Fruit fly (Drosophila melanogaster) whole organism, embryonic: Measurements from ENCODE around the gene CG5056.
A peak's percentile ranks its signal among the peaks of the same experiment; 100 is the strongest.

Experiments used
- Asciz ChIP-seq: fragments of 200-800 bp; sonication (Bioruptor generic); optimal IDR thresholded peaks from 2 replicates; lab custom pipeline; 2017; ENCODE audit warnings: missing biosample characterization, mild to moderate bottlenecking, missing genetic modification characterization, missing genetic modification reagents
- CG10209 ChIP-seq: fragments of 200-800 bp; sonication (Bioruptor generic); optimal IDR thresholded peaks from 3 replicates; lab custom pipeline; 2017; ENCODE audit warnings: missing biosample characterization, mild to moderate bottlenecking, missing genetic modification characterization, missing genetic modification reagents
- CG10321 ChIP-seq: fragments of 200-800 bp; sonication (Bioruptor generic); IDR thresholded peaks from 2 replicates; pipeline ENCODE4 v1.3.6; 2022; ENCODE audit warnings: missing biosample characterization, missing genetic modification characterization
- CG10462 ChIP-seq: fragments of 200-800 bp; sonication (Bioruptor generic); optimal IDR thresholded peaks from 2 replicates; lab custom pipeline; 2016; ENCODE audit warnings: missing biosample characterization, missing genetic modification characterization
- CG10654 ChIP-seq: fragments of 200-800 bp; sonication (Bioruptor generic); optimal IDR thresholded peaks from 2 replicates; lab custom pipeline; 2016; ENCODE audit warnings: missing biosample characterization, missing genetic modification characterization
- CG11247 ChIP-seq: fragments of 200-800 bp; sonication (Bioruptor generic); IDR thresholded peaks from 2 replicates; pipeline ENCODE4 v1.3.6; 2022; ENCODE audit warnings: missing biosample characterization, missing genetic modification characterization
- CG13894 ChIP-seq: fragments of 200-800 bp; sonication (Bioruptor generic); optimal IDR thresholded peaks from 3 replicates; lab custom pipeline; 2018; ENCODE audit warnings: missing biosample characterization, mild to moderate bottlenecking, missing genetic modification characterization, moderate library complexity
- CG15601 ChIP-seq: fragments of 200-800 bp; sonication (Bioruptor generic); optimal IDR thresholded peaks from 3 replicates; lab custom pipeline; 2019; ENCODE audit warnings: missing biosample characterization, mild to moderate bottlenecking, missing genetic modification characterization, moderate library complexity
- CG17328 ChIP-seq: fragments of 200-800 bp; sonication (Bioruptor generic); IDR thresholded peaks from 2 replicates; pipeline ENCODE4 v1.3.6; 2022; ENCODE audit warnings: missing biosample characterization, missing genetic modification characterization
- CG17802 ChIP-seq: fragments of 200-800 bp; sonication (Bioruptor generic); optimal IDR thresholded peaks from 2 replicates; lab custom pipeline; 2018; ENCODE audit warnings: missing biosample characterization, mild to moderate bottlenecking, missing genetic modification characterization, moderate library complexity
- CG18619 ChIP-seq: fragments of 200-800 bp; sonication (Bioruptor generic); optimal IDR thresholded peaks from 3 replicates; lab custom pipeline; 2017; ENCODE audit warnings: missing biosample characterization, mild to moderate bottlenecking, missing genetic modification characterization
- CG2875 ChIP-seq: fragments of 200-800 bp; sonication (Bioruptor generic); optimal IDR thresholded peaks from 2 replicates; lab custom pipeline; 2017; ENCODE audit warnings: missing biosample characterization, mild to moderate bottlenecking, missing genetic modification characterization, missing genetic modification reagents
- CG32767 ChIP-seq: fragments of 200-800 bp; sonication (Bioruptor generic); IDR thresholded peaks from 2 replicates; pipeline ENCODE4 v1.3.6; 2022; ENCODE audit warnings: missing biosample characterization, missing genetic modification characterization
- CG3281 ChIP-seq: fragments of 200-800 bp; sonication (Bioruptor generic); optimal IDR thresholded peaks from 3 replicates; lab custom pipeline; 2017; ENCODE audit warnings: missing biosample characterization, mild to moderate bottlenecking, missing genetic modification characterization
- CG3407 ChIP-seq: fragments of 200-800 bp; sonication (Bioruptor generic); optimal IDR thresholded peaks from 2 replicates; lab custom pipeline; 2018; ENCODE audit warnings: missing biosample characterization, mild to moderate bottlenecking, missing genetic modification characterization
- CG3995 ChIP-seq: fragments of 200-800 bp; sonication (Bioruptor generic); optimal IDR thresholded peaks from 3 replicates; lab custom pipeline; 2016; ENCODE audit warnings: missing biosample characterization, missing genetic modification characterization
- CG4820 ChIP-seq: fragments of 200-800 bp; sonication (Bioruptor generic); optimal IDR thresholded peaks from 3 replicates; lab custom pipeline; 2016; ENCODE audit warnings: missing biosample characterization, missing genetic modification characterization
- CG4854 ChIP-seq: fragments of 200-800 bp; sonication (Bioruptor generic); optimal IDR thresholded peaks from 2 replicates; lab custom pipeline; 2016; ENCODE audit warnings: missing biosample characterization, missing genetic modification characterization, inconsistent platforms
- CG5953 ChIP-seq: fragments of 200-800 bp; sonication (Bioruptor generic); IDR thresholded peaks from 2 replicates; pipeline ENCODE4 v1.3.6; 2022; ENCODE audit warnings: missing biosample characterization, missing genetic modification characterization
- CG7357 ChIP-seq: fragments of 200-800 bp; sonication (Bioruptor generic); IDR thresholded peaks from 3 replicates; pipeline ENCODE4 v1.3.6; 2022; ENCODE audit warnings: missing biosample characterization, missing genetic modification characterization
- CG7745 ChIP-seq: fragments of 200-800 bp; sonication (Bioruptor generic); optimal IDR thresholded peaks from 2 replicates; lab custom pipeline; 2018; ENCODE audit warnings: missing biosample characterization, mild to moderate bottlenecking, missing genetic modification characterization, moderate library complexity
- CG7928 ChIP-seq: fragments of 200-800 bp; sonication (Bioruptor generic); optimal IDR thresholded peaks from 2 replicates; lab custom pipeline; 2017; ENCODE audit warnings: missing biosample characterization, mild to moderate bottlenecking, missing genetic modification characterization
- CG8089 ChIP-seq: fragments of 200-800 bp; sonication (Bioruptor generic); optimal IDR thresholded peaks from 3 replicates; lab custom pipeline; 2016; ENCODE audit warnings: missing biosample characterization, missing genetic modification characterization
- CoRest ChIP-seq: fragments of 200-800 bp; sonication (Bioruptor generic); optimal IDR thresholded peaks from 3 replicates; lab custom pipeline; 2018; ENCODE audit warnings: missing biosample characterization, mild to moderate bottlenecking, missing genetic modification characterization, moderate library complexity
- Deaf1 ChIP-seq: fragments of 200-800 bp; optimal IDR thresholded peaks from 3 replicates; lab custom pipeline; 2019; ENCODE audit warnings: missing biosample characterization, mild to moderate bottlenecking, missing genetic modification characterization, moderate library complexity
- Dek ChIP-seq: fragments of 200-800 bp; sonication (Bioruptor generic); optimal IDR thresholded peaks from 3 replicates; lab custom pipeline; 2019; ENCODE audit warnings: missing biosample characterization, mild to moderate bottlenecking, missing genetic modification characterization, moderate library complexity
- Fer1 ChIP-seq: fragments of 200-800 bp; sonication (Bioruptor generic); optimal IDR thresholded peaks from 2 replicates; lab custom pipeline; 2017; ENCODE audit warnings: missing biosample characterization, mild to moderate bottlenecking, missing genetic modification characterization
- Hmx ChIP-seq: fragments of 200-800 bp; sonication (Bioruptor generic); optimal IDR thresholded peaks from 2 replicates; lab custom pipeline; 2016; ENCODE audit warnings: missing biosample characterization, missing genetic modification characterization
- Kr ChIP-seq: fragments of 200-800 bp; sonication (Bioruptor generic); optimal IDR thresholded peaks from 2 replicates; lab custom pipeline; 2017; ENCODE audit warnings: missing biosample characterization, mild to moderate bottlenecking, missing genetic modification characterization
- MBD-R2 ChIP-seq: fragments of 200-800 bp; sonication (Bioruptor generic); IDR thresholded peaks from 2 replicates; pipeline ENCODE4 v1.3.6; 2022; ENCODE audit warnings: missing biosample characterization, missing genetic modification characterization
- Med ChIP-seq: fragments of 200-800 bp; sonication (Bioruptor generic); peaks from one replicate; lab custom pipeline; 2016; ENCODE audit warnings: missing biosample characterization, missing genetic modification characterization, mild to moderate bottlenecking, inconsistent platforms, moderate library complexity
- Nf-YC ChIP-seq: fragments of 200-800 bp; optimal IDR thresholded peaks from 3 replicates; lab custom pipeline; 2019; ENCODE audit warnings: missing biosample characterization, mild to moderate bottlenecking, missing genetic modification characterization, moderate library complexity
- NfI ChIP-seq: fragments of 200-800 bp; sonication (Bioruptor generic); optimal IDR thresholded peaks from 3 replicates; lab custom pipeline; 2018; ENCODE audit warnings: missing biosample characterization, mild to moderate bottlenecking, missing genetic modification characterization, moderate library complexity
- Pdp1 ChIP-seq, 2 experiments: fragments of 200-800 bp; sonication (Bioruptor generic); optimal IDR thresholded peaks; 3 replicates each; lab custom pipeline; 2016; ENCODE audit warnings: missing biosample characterization in 2 of 2, missing genetic modification characterization in 2 of 2, mild to moderate bottlenecking in 1 of 2, moderate library complexity in 1 of 2
- Six4 ChIP-seq: fragments of 200-800 bp; sonication (Bioruptor generic); optimal IDR thresholded peaks from 2 replicates; lab custom pipeline; 2016; ENCODE audit warnings: missing biosample characterization, missing genetic modification characterization
- Ssrp ChIP-seq: fragments of 200-800 bp; sonication (Bioruptor generic); optimal IDR thresholded peaks from 2 replicates; lab custom pipeline; 2018; ENCODE audit warnings: missing biosample characterization, mild to moderate bottlenecking, missing genetic modification characterization, moderate library complexity
- amos ChIP-seq: fragments of 200-800 bp; sonication (Bioruptor generic); IDR thresholded peaks from 2 replicates; pipeline ENCODE4 v1.3.6; 2022; ENCODE audit warnings: missing biosample characterization, missing genetic modification characterization; ENCODE audit not compliant: partially characterized antibody
- bsh ChIP-seq, 2 experiments: fragments of 200-800 bp; sonication (Bioruptor generic); optimal IDR thresholded peaks; 2 replicates each; lab custom pipeline; 2017 to 2018; ENCODE audit warnings: mild to moderate bottlenecking in 2 of 2, missing biosample characterization in 2 of 2, missing genetic modification characterization in 2 of 2, moderate library complexity in 1 of 2
- chm ChIP-seq: fragments of 200-800 bp; sonication (Bioruptor generic); IDR thresholded peaks from 2 replicates; pipeline ENCODE4 v1.3.6; 2022; ENCODE audit warnings: missing biosample characterization, missing genetic modification characterization
- ci ChIP-seq: fragments of 200-800 bp; sonication (Bioruptor generic); IDR thresholded peaks from 3 replicates; pipeline ENCODE4 v1.3.6; 2022; ENCODE audit warnings: missing biosample characterization, missing genetic modification characterization
- disco-r ChIP-seq: fragments of 200-800 bp; sonication (Bioruptor generic); optimal IDR thresholded peaks from 2 replicates; lab custom pipeline; 2016; ENCODE audit warnings: missing biosample characterization, missing genetic modification characterization
- emc ChIP-seq: fragments of 200-800 bp; sonication (Bioruptor generic); optimal IDR thresholded peaks from 2 replicates; lab custom pipeline; 2016; ENCODE audit warnings: missing biosample characterization, missing genetic modification characterization
- ftz-f1 ChIP-seq: fragments of 200-800 bp; sonication (Bioruptor generic); optimal IDR thresholded peaks from 2 replicates; lab custom pipeline; 2016; ENCODE audit warnings: missing biosample characterization, missing genetic modification characterization
- gem ChIP-seq: fragments of 200-800 bp; sonication (Bioruptor generic); optimal IDR thresholded peaks from 2 replicates; lab custom pipeline; 2019; ENCODE audit warnings: missing biosample characterization, mild to moderate bottlenecking, missing genetic modification characterization, moderate library complexity
- ind ChIP-seq: fragments of 200-800 bp; sonication (Bioruptor generic); optimal IDR thresholded peaks from 3 replicates; lab custom pipeline; 2016; ENCODE audit warnings: missing biosample characterization, missing genetic modification characterization
- kah ChIP-seq: fragments of 200-800 bp; sonication (Bioruptor generic); optimal IDR thresholded peaks from 2 replicates; lab custom pipeline; 2018; ENCODE audit warnings: missing biosample characterization, mild to moderate bottlenecking, missing genetic modification characterization
- lov ChIP-seq, 2 experiments: fragments of 200-800 bp in 1 of 2; fragments of >200 bp in 1 of 2; sonication (Bioruptor generic) in 1 of 2; IDR thresholded peaks in 1 of 2; optimal IDR thresholded peaks in 1 of 2; 2 replicates in 1 of 2; 3 replicates in 1 of 2; pipeline versions ENCODE4 v1.3.6 to Lab custom; 2017 to 2022; ENCODE audit warnings: missing biosample characterization in 1 of 2, missing genetic modification characterization in 1 of 2
- pb ChIP-seq: fragments of 200-800 bp; sonication (Bioruptor generic); optimal IDR thresholded peaks from 3 replicates; lab custom pipeline; 2016; ENCODE audit warnings: missing biosample characterization, missing genetic modification characterization
- row ChIP-seq: fragments of 200-800 bp; sonication (Bioruptor generic); IDR thresholded peaks from 3 replicates; pipeline ENCODE4 v1.3.6; 2022; ENCODE audit warnings: missing biosample characterization, missing genetic modification characterization
- slp2 ChIP-seq: fragments of 200-800 bp; sonication (Bioruptor generic); optimal IDR thresholded peaks from 2 replicates; lab custom pipeline; 2016; ENCODE audit warnings: missing biosample characterization, missing genetic modification characterization
- tgo ChIP-seq: fragments of 200-800 bp; sonication (Bioruptor generic); IDR thresholded peaks from 3 replicates; pipeline ENCODE4 v1.3.6; 2022; ENCODE audit warnings: missing biosample characterization, missing genetic modification characterization

The CG5056 gene

dm6 chr2L:10379865-10380264 is 13.4 kb downstream of the CG5056 start, which contains the start of gene gny (continued):
- TF ChIP-seq CG3407, result no peak
- TF ChIP-seq slp2 (GFP tag; lab: Kevin White, UChicago), result no peak
- TF ChIP-seq CG3281 (GFP tag; lab: Kevin White, UChicago), result no peak
- TF ChIP-seq Ssrp (tag; lab: Kevin White, UChicago), result no peak
- no peak for TF ChIP-seq CG4820 (GFP tag; lab: Kevin White, UChicago)
- TF ChIP-seq CG8089 (GFP tag; lab: Kevin White, UChicago), result no peak
- TF ChIP-seq CG11247 (GFP tag; lab: Robert Waterston, UW), result no peak
- TF ChIP-seq emc (GFP tag; lab: Kevin White, UChicago), result no peak
- TF ChIP-seq Six4 (GFP tag; lab: Kevin White, UChicago), result no peak
- no peak for TF ChIP-seq ci (GFP tag; lab: Robert Waterston, UW)
- no peak; the same call in 1 of the 2 replicates for TF ChIP-seq amos
- TF ChIP-seq lov (optimal IDR thresholded peaks at IDR 0.05; lab: Kevin White, UChicago), result no peak
- TF ChIP-seq lov (GFP tag; IDR thresholded peaks at IDR 0.05; lab: Robert Waterston, UW), result no peak
- no peak for TF ChIP-seq CG18619 (GFP tag; lab: Kevin White, UChicago)
- no peak for TF ChIP-seq CG15601 (tag; lab: Kevin White, UChicago)
- peak; percentile 26; the same call in 1 of the 3 replicates for TF ChIP-seq row
- TF ChIP-seq CG13894 (tag; lab: Kevin White, UChicago), result no peak
- TF ChIP-seq CoRest (tag; lab: Kevin White, UChicago), result peak; percentile 20
- no peak for TF ChIP-seq Pdp1 (GFP tag; optimal IDR thresholded peaks at IDR 0.05; lab: Kevin White, UChicago)
- no peak for TF ChIP-seq Med
- no peak for TF ChIP-seq CG10321 (GFP tag; lab: Robert Waterston, UW)
- TF ChIP-seq NfI, result no peak
- no peak for TF ChIP-seq CG7745 (tag; lab: Kevin White, UChicago)
- TF ChIP-seq CG7928, result no peak
- TF ChIP-seq CG5953 (GFP tag; lab: Robert Waterston, UW), result no peak
- no peak for TF ChIP-seq CG32767 (GFP tag; lab: Robert Waterston, UW)
- TF ChIP-seq CG2875, result no peak
- TF ChIP-seq Nf-YC (tag; lab: Kevin White, UChicago), result no peak
- no peak for TF ChIP-seq gem
- no peak for TF ChIP-seq CG4854 (GFP tag; lab: Kevin White, UChicago)
- TF ChIP-seq Kr (GFP tag; lab: Kevin White, UChicago), result no peak
- no peak for TF ChIP-seq Asciz (GFP tag; lab: Kevin White, UChicago)
- TF ChIP-seq Hmx (GFP tag; lab: Kevin White, UChicago), result no peak
- no peak for TF ChIP-seq CG10209 (GFP tag; lab: Kevin White, UChicago)
- no peak for TF ChIP-seq kah
- TF ChIP-seq chm, result no peak
- no peak for TF ChIP-seq CG17328 (GFP tag; lab: Robert Waterston, UW)
- no peak for TF ChIP-seq bsh (GFP tag; optimal IDR thresholded peaks at IDR 0.05; lab: Kevin White, UChicago)
- no peak for TF ChIP-seq tgo (GFP tag; lab: Robert Waterston, UW)
- TF ChIP-seq ind (GFP tag; lab: Kevin White, UChicago), result no peak
- TF ChIP-seq CG7357 (GFP tag; lab: Robert Waterston, UW), result no peak
- peak; percentile 88 for TF ChIP-seq MBD-R2
- no peak for TF ChIP-seq pb (GFP tag; lab: Kevin White, UChicago)
- TF ChIP-seq disco-r, result no peak
- TF ChIP-seq CG10462 (GFP tag; lab: Kevin White, UChicago), result no peak
- no peak for TF ChIP-seq Fer1 (GFP tag; lab: Kevin White, UChicago)
- TF ChIP-seq Dek, result no peak
- no peak for TF ChIP-seq ftz-f1
- TF ChIP-seq CG17802 (tag; lab: Kevin White, UChicago), result peak; percentile 37
- TF ChIP-seq CG10654 (GFP tag; lab: Kevin White, UChicago), result no peak
- no peak for TF ChIP-seq Deaf1 (tag; lab: Kevin White, UChicago)
- TF ChIP-seq CG3995 (GFP tag; lab: Kevin White, UChicago), result no peak
